Worm (Caenorhabditis elegans): ENCODE data around the gene F13A2.10.

- TF ChIP-seq ref-1 (GFP tag; conservative IDR thresholded peaks at IDR 0.05), result no peak
- no peak for TF ChIP-seq T22C8.4 (GFP tag; IDR thresholded peaks at IDR 0.05)
- no peak for TF ChIP-seq flt-1 (GFP tag; IDR thresholded peaks at IDR 0.05)
- TF ChIP-seq tab-1 (GFP tag; IDR thresholded peaks at IDR 0.05), result no peak
- TF ChIP-seq ztf-23 (GFP tag; IDR thresholded peaks at IDR 0.05), result no peak
- no peak for TF ChIP-seq klf-2 (GFP tag; conservative IDR thresholded peaks at IDR 0.05)
- no peak for TF ChIP-seq med-1 (GFP tag; optimal IDR thresholded peaks at IDR 0.05; ENCODE audit: insufficient read depth)
- no peak for TF ChIP-seq cog-1 (tag; optimal IDR thresholded peaks at IDR 0.05)
- TF ChIP-seq ztf-29 (GFP tag; IDR thresholded peaks at IDR 0.05), result no peak
Observed at ce11 chrV:4370515-4370914, 15.6 kb downstream of the F13A2.10 start.
